Fruit fly (Drosophila melanogaster) whole organism, pupa: ENCODE measurements around the gene CG31872.

Experiments
- CG10348 ChIP-seq: fragments of 200-800 bp; sonication (Bioruptor generic); IDR thresholded peaks from 2 replicates; pipeline ENCODE4 v1.3.6; 2022; ENCODE audit warnings: missing biosample characterization, missing genetic modification characterization
- CG17806 ChIP-seq: fragments of 200-800 bp; sonication (Bioruptor generic); optimal IDR thresholded peaks from 2 replicates; lab custom pipeline; 2018; ENCODE audit warnings: missing biosample characterization, mild to moderate bottlenecking, missing genetic modification characterization, moderate library complexity
- fd96Ca ChIP-seq: fragments of 200-800 bp; sonication (Bioruptor generic); IDR thresholded peaks from 3 replicates; pipeline ENCODE4 v1.3.6; 2022; ENCODE audit warnings: missing biosample characterization, missing genetic modification characterization

dm6 chr2L:10682912-10683311 is 43.2 kb downstream of the CG31872 start:
- no peak for TF ChIP-seq CG17806 (tag; lab: Kevin White, UChicago)
- TF ChIP-seq fd96Ca (GFP tag; lab: Robert Waterston, UW) = no peak
- no peak for TF ChIP-seq CG10348 (GFP tag; lab: Robert Waterston, UW)
